Worm (Caenorhabditis elegans): ENCODE measurements around the gene K04B12.2.

The K04B12.2 gene

ce11 chrII:14437922-14438458 lies at the start of gene K04B12.2:
Gene K04B12.2 (minus strand): TSS chrII:14437972.
- TF ChIP-seq F13C5.2 (tag; optimal IDR thresholded peaks at IDR 0.05) (peak; percentile 60), ets-7 (tag; optimal IDR thresholded peaks at IDR 0.05) (no peak), ceh-13 (GFP tag; optimal IDR thresholded peaks at IDR 0.05) (no peak), ceh-36 (tag; optimal IDR thresholded peaks at IDR 0.05) (no peak), hmbx-1 (tag; optimal IDR thresholded peaks at IDR 0.05) (no peak), sea-1 (GFP tag; conservative IDR thresholded peaks at IDR 0.05) (0 out of 2 replicates have a peak, but pooled peaks have one; percentile 17), aly-1 (tag; optimal IDR thresholded peaks at IDR 0.05) (no peak), hmg-4 (GFP tag; optimal IDR thresholded peaks at IDR 0.05) (peak; percentile 59)

DNA sequence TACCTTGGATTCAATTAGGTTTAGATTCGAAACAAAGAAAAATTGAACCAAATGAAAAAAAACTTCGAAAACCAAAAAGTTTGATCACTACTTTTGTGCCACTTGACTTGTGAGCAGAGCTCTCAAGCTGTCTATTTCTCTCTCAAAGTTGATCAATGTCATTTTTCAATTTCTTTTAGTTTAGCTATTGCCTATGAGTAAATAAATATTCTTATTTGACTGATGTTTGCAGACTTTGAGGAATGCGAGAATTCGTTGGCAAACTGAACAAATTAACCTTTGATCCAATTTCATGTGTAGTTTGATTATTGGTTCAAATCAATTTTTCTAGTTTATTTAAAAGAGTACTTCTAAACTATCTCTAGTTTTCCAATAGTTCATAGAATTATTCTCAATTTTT lies 46.0 kb upstream of the K04B12.2 start:
- no peak for TF ChIP-seq sea-1 (GFP tag; conservative IDR thresholded peaks at IDR 0.05)
- no peak for TF ChIP-seq tbx-37 (GFP tag; conservative IDR thresholded peaks at IDR 0.05)
- no peak for TF ChIP-seq tbx-11 (GFP tag; IDR thresholded peaks at IDR 0.05)
- TF ChIP-seq hnd-1 (tag; optimal IDR thresholded peaks at IDR 0.05): no peak
- TF ChIP-seq flt-1 (GFP tag; IDR thresholded peaks at IDR 0.05): no peak
- TF ChIP-seq ama-1 (optimal IDR thresholded peaks at IDR 0.05): no peak
- TF ChIP-seq ceh-36 (tag; optimal IDR thresholded peaks at IDR 0.05): no peak
- TF ChIP-seq aly-1 (tag; optimal IDR thresholded peaks at IDR 0.05): no peak
- no peak for TF ChIP-seq scrt-1 (GFP tag; IDR thresholded peaks at IDR 0.05)
- no peak for TF ChIP-seq tra-4 (tag; optimal IDR thresholded peaks at IDR 0.05)
- TF ChIP-seq pes-1 (GFP tag; IDR thresholded peaks at IDR 0.05): no peak
- no peak for TF ChIP-seq ets-7 (tag; optimal IDR thresholded peaks at IDR 0.05)
- no peak for TF ChIP-seq hmbx-1 (tag; optimal IDR thresholded peaks at IDR 0.05)

DNA sequence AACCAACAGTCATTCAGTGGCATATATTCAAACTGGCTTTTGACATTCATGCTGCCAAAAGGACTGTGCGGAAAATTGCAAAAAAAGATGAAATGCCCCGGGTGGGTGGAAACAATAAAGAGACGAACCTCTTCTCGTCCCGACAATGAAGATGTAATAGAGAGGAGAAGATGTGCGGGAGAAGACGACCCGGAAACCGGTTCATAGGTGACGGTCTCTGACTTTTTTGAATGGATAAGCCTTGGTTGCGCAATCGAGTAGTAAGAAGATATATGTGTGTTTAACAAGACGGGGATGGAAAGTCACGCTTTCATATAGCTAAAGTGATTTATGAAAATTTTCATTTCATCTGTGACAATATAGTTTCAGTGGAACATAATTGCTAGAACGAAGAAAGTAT lies 43.0 kb upstream of the K04B12.2 start:
- TF ChIP-seq pes-1 (GFP tag; IDR thresholded peaks at IDR 0.05) (no peak), aly-1 (tag; optimal IDR thresholded peaks at IDR 0.05) (no peak), tbx-37 (GFP tag; conservative IDR thresholded peaks at IDR 0.05) (no peak), F13C5.2 (tag; optimal IDR thresholded peaks at IDR 0.05) (no peak), flt-1 (GFP tag; IDR thresholded peaks at IDR 0.05) (no peak), sea-1 (GFP tag; conservative IDR thresholded peaks at IDR 0.05) (no peak), ceh-36 (tag; optimal IDR thresholded peaks at IDR 0.05) (no peak), B0310.2 (tag; optimal IDR thresholded peaks at IDR 0.05) (no peak), hmbx-1 (tag; optimal IDR thresholded peaks at IDR 0.05) (no peak), tra-4 (tag; optimal IDR thresholded peaks at IDR 0.05) (no peak), ama-1 (optimal IDR thresholded peaks at IDR 0.05) (no peak), scrt-1 (GFP tag; IDR thresholded peaks at IDR 0.05) (no peak), hmg-4 (GFP tag; optimal IDR thresholded peaks at IDR 0.05) (no peak)

DNA sequence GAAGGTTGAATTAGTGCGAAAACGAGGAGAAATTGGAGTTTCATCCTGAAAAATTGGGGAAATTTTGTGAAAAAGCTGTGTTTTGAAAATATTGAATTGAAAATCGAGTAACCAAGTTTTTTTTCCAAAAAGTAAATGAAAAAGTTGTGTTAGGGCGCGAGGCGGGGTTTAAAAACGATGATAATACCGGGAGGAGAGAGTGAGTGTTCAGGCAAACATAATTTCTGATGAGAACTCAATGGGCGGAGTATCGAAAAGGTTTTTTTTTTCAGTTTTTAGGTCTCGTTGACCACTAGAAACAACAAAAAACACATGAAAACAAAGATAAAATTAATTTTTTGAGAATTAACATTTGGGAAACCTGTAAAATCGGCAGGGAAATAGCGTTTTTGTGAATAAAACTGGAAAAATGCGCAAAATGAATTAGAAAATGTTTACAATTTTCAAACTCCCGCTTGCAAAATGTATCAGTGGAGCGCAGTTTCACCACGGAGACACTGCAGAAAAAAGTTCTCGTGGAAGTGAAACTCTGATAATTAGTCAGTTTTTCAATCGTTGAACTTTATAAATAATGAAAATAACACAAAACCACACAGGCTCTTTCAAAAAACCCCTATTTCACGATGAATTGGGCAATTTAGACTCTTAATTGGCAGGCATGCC lies 41.9 kb upstream of the K04B12.2 start, which contains the start of gene C13B4.1:
Gene C13B4.1, minus strand, starts transcription at position 51 of the 663 bp plus-strand sequence.
- TF ChIP-seq ceh-36 (tag; optimal IDR thresholded peaks at IDR 0.05) (no peak), hnd-1 (tag; optimal IDR thresholded peaks at IDR 0.05) (no peak), flt-1 (GFP tag; IDR thresholded peaks at IDR 0.05) (no peak), sea-1 (GFP tag; conservative IDR thresholded peaks at IDR 0.05) (no peak), F13C5.2 (tag; optimal IDR thresholded peaks at IDR 0.05) (no peak)

ce11 chrII:14474700-14475099 lies 36.9 kb upstream of the K04B12.2 start:
- TF ChIP-seq flt-1 (GFP tag; IDR thresholded peaks at IDR 0.05) (peak; percentile 70), hnd-1 (tag; optimal IDR thresholded peaks at IDR 0.05) (no peak), ama-1 (optimal IDR thresholded peaks at IDR 0.05) (no peak), hmbx-1 (tag; optimal IDR thresholded peaks at IDR 0.05) (no peak), ets-7 (tag; optimal IDR thresholded peaks at IDR 0.05) (no peak), sea-1 (GFP tag; conservative IDR thresholded peaks at IDR 0.05) (0 out of 2 replicates have a peak, but pooled peaks have one; percentile 60), ceh-36 (tag; optimal IDR thresholded peaks at IDR 0.05) (peak; percentile 25), scrt-1 (GFP tag; IDR thresholded peaks at IDR 0.05) (peak; percentile 56), tbx-37 (GFP tag; conservative IDR thresholded peaks at IDR 0.05) (0 out of 2 replicates have a peak, but pooled peaks have one; percentile 25), F13C5.2 (tag; optimal IDR thresholded peaks at IDR 0.05) (no peak), tbx-11 (GFP tag; IDR thresholded peaks at IDR 0.05) (no peak), ceh-13 (GFP tag; optimal IDR thresholded peaks at IDR 0.05) (no peak), aly-1 (tag; optimal IDR thresholded peaks at IDR 0.05) (no peak), hmg-4 (GFP tag; optimal IDR thresholded peaks at IDR 0.05) (peak; percentile 0), tra-4 (tag; optimal IDR thresholded peaks at IDR 0.05) (no peak), pes-1 (GFP tag; IDR thresholded peaks at IDR 0.05) (peak; percentile 73), B0310.2 (tag; optimal IDR thresholded peaks at IDR 0.05) (no peak)

DNA sequence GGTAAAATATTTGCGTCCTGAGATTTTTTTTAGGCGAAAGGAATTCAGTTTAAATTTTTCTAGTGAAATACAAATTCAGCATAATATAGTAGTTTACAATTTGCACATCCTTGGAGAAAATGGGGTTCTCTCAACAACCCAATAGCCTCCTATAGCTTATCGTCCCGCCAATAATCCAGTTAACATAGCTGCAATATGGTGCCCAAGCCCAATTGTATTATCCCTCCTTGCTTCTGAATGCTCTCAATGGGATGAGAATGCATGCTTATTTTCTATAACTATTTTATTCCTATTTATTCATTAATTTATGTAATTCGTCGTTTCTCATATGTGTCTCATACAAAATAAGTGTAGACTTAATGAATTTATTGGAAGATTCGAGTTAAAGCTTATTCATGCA lies 32.2 kb upstream of the K04B12.2 start:
- TF ChIP-seq sea-1 (GFP tag; conservative IDR thresholded peaks at IDR 0.05) (no peak), tbx-11 (GFP tag; IDR thresholded peaks at IDR 0.05) (no peak), F13C5.2 (tag; optimal IDR thresholded peaks at IDR 0.05) (no peak), tbx-37 (GFP tag; conservative IDR thresholded peaks at IDR 0.05) (no peak)

ce11 chrII:14455332-14455731 lies 17.6 kb upstream of the K04B12.2 start, which contains the start of gene dmsr-6:
Gene dmsr-6 (plus strand): TSS chrII:14455632.
- no peak for TF ChIP-seq sea-1 (GFP tag; conservative IDR thresholded peaks at IDR 0.05)
- TF ChIP-seq ceh-36 (tag; optimal IDR thresholded peaks at IDR 0.05): no peak
- TF ChIP-seq ama-1 (optimal IDR thresholded peaks at IDR 0.05): no peak
- TF ChIP-seq hnd-1 (tag; optimal IDR thresholded peaks at IDR 0.05): no peak
- no peak for TF ChIP-seq F13C5.2 (tag; optimal IDR thresholded peaks at IDR 0.05)
- no peak for TF ChIP-seq pes-1 (GFP tag; IDR thresholded peaks at IDR 0.05)
- TF ChIP-seq tra-4 (tag; optimal IDR thresholded peaks at IDR 0.05): no peak
- TF ChIP-seq flt-1 (GFP tag; IDR thresholded peaks at IDR 0.05): no peak
- TF ChIP-seq hmg-4 (GFP tag; optimal IDR thresholded peaks at IDR 0.05): no peak
- no peak for TF ChIP-seq hmbx-1 (tag; optimal IDR thresholded peaks at IDR 0.05)
- TF ChIP-seq B0310.2 (tag; optimal IDR thresholded peaks at IDR 0.05): no peak
- TF ChIP-seq ceh-13 (GFP tag; optimal IDR thresholded peaks at IDR 0.05): no peak
